Worm (Caenorhabditis elegans): ENCODE measurements around the gene Y64H9A.2.
A peak's percentile ranks its signal among the peaks of the same experiment; 100 is the strongest.

Y64H9A.2 gene

DNA sequence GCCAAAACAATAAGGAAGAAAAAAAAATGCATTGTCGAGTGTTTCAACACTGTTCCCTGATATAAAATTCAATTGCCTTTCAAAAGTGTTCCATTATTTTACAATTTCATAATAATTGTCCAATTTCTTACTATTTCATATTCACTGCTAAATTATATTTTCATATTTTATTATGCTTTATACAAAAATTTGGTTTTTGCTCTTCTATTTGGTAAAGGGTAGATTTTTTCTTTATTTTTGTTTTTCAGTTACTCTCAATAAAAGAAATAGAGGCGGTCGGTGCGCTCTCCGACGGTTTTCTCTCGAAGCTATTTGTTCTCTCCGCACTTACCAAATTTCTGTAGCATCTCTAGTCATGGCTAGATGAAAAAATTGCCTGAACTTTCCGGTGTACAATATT, 26.2 kb upstream of the Y64H9A.2 start, which contains the start of gene sek-3:
TSS of gene sek-3 (plus strand) at position 301 of the 400 bp plus-strand sequence.
- no peak for TF ChIP-seq daf-16 (GFP tag; optimal IDR thresholded peaks at IDR 0.05)
- no peak for TF ChIP-seq daf-16 (tag; optimal IDR thresholded peaks at IDR 0.05)
- no peak for TF ChIP-seq zip-2 (tag; optimal IDR thresholded peaks at IDR 0.05)
- TF ChIP-seq daf-8 (GFP tag; IDR thresholded peaks at IDR 0.05), result no peak
- TF ChIP-seq attf-4 (tag; optimal IDR thresholded peaks at IDR 0.05), result no peak
- no peak for TF ChIP-seq pha-4 (GFP tag; IDR thresholded peaks at IDR 0.05)
- no peak for TF ChIP-seq pha-4 (tag; optimal IDR thresholded peaks at IDR 0.05)
- TF ChIP-seq unc-62 (GFP tag; optimal IDR thresholded peaks at IDR 0.05 in 1 of 2), result no peak
- no peak for TF ChIP-seq unc-62 (tag; optimal IDR thresholded peaks at IDR 0.05)
- TF ChIP-seq ceh-32 (tag; optimal IDR thresholded peaks at IDR 0.05; ENCODE audit: poor library complexity), result no peak
- TF ChIP-seq unc-130 (GFP tag; optimal IDR thresholded peaks at IDR 0.05), result no peak
- TF ChIP-seq nhr-111 (GFP tag; optimal IDR thresholded peaks at IDR 0.05), result no peak
- no peak for TF ChIP-seq ZK337.2 (GFP tag; IDR thresholded peaks at IDR 0.05)
- no peak for TF ChIP-seq ceh-28 (tag; optimal IDR thresholded peaks at IDR 0.05)
- TF ChIP-seq sdz-12 (GFP tag; optimal IDR thresholded peaks at IDR 0.05), result no peak
- no peak for TF ChIP-seq zfp-3 (GFP tag; conservative IDR thresholded peaks at IDR 0.05)

ce11 chrX:5018062-5018653, 25.6 kb upstream of the Y64H9A.2 start:
- no peak for TF ChIP-seq ceh-44 (GFP tag; IDR thresholded peaks at IDR 0.05)
- TF ChIP-seq lin-38 (GFP tag; IDR thresholded peaks at IDR 0.05), result no peak
- TF ChIP-seq ceh-28 (tag; optimal IDR thresholded peaks at IDR 0.05), result peak; percentile 28
- no peak for TF ChIP-seq aly-2 (tag; optimal IDR thresholded peaks at IDR 0.05)
- TF ChIP-seq zag-1 (tag; optimal IDR thresholded peaks at IDR 0.05), result no peak
- TF ChIP-seq gei-8 (GFP tag; optimal IDR thresholded peaks at IDR 0.05), result no peak
- no peak for TF ChIP-seq ztf-11 (tag; optimal IDR thresholded peaks at IDR 0.05)
- TF ChIP-seq mdl-1 (tag; optimal IDR thresholded peaks at IDR 0.05), result no peak
- no peak for TF ChIP-seq nhr-76 (tag; optimal IDR thresholded peaks at IDR 0.05)
- no peak for TF ChIP-seq nhr-10 (tag; optimal IDR thresholded peaks at IDR 0.05)
- peak; percentile 47; the same call in 1 of the 2 replicates for TF ChIP-seq dmd-6 (GFP tag; IDR thresholded peaks at IDR 0.05)
- no peak for TF ChIP-seq lir-3 (tag; optimal IDR thresholded peaks at IDR 0.05)
- TF ChIP-seq D1046.2 (GFP tag; IDR thresholded peaks at IDR 0.05), result no peak
- no peak for TF ChIP-seq ZK337.2 (GFP tag; IDR thresholded peaks at IDR 0.05)
- TF ChIP-seq mep-1 (tag; optimal IDR thresholded peaks at IDR 0.05), result peak; percentile 40
- peak; percentile 2 for TF ChIP-seq hlh-30 (tag; optimal IDR thresholded peaks at IDR 0.05; ENCODE audit: insufficient read depth)
- TF ChIP-seq nhr-25 (tag; optimal IDR thresholded peaks at IDR 0.05; ENCODE audit: borderline replicate concordance, insufficient read depth), result no peak
- TF ChIP-seq snpc-1.2 (GFP tag; IDR thresholded peaks at IDR 0.05), result no peak
- no peak for TF ChIP-seq nhr-237 (tag; optimal IDR thresholded peaks at IDR 0.05)
- peak; percentile 23 for TF ChIP-seq nhr-11 (tag; optimal IDR thresholded peaks at IDR 0.05)
- no peak for TF ChIP-seq hif-1 (tag; optimal IDR thresholded peaks at IDR 0.05)
- peak; percentile 53 for TF ChIP-seq hlh-11 (tag; optimal IDR thresholded peaks at IDR 0.05)
- TF ChIP-seq nhr-102 (tag; optimal IDR thresholded peaks at IDR 0.05), result no peak
- no peak for TF ChIP-seq F37D6.2 (tag; optimal IDR thresholded peaks at IDR 0.05)
- peak; percentile 10 for TF ChIP-seq dpl-1 (GFP tag; optimal IDR thresholded peaks at IDR 0.05)
- no peak for TF ChIP-seq madf-5 (GFP tag; IDR thresholded peaks at IDR 0.05)
- no peak for TF ChIP-seq F10B5.3 (tag; optimal IDR thresholded peaks at IDR 0.05)
- no peak for TF ChIP-seq Y48G9A.11 (GFP tag; IDR thresholded peaks at IDR 0.05)
- peak; percentile 61 for TF ChIP-seq pqm-1 (tag; optimal IDR thresholded peaks at IDR 0.05)
- TF ChIP-seq nhr-77 (tag; optimal IDR thresholded peaks at IDR 0.05), result peak; percentile 19
- TF ChIP-seq mxl-3 (GFP tag; optimal IDR thresholded peaks at IDR 0.05), result peak; percentile 34
- TF ChIP-seq rbr-2 (tag; optimal IDR thresholded peaks at IDR 0.05), result peak; percentile 17
- TF ChIP-seq daf-16 (GFP tag; optimal IDR thresholded peaks at IDR 0.05), result no peak
- TF ChIP-seq daf-16 (tag; optimal IDR thresholded peaks at IDR 0.05), result peak; percentile 71
- TF ChIP-seq dve-1 (tag; optimal IDR thresholded peaks at IDR 0.05; ENCODE audit: insufficient read depth), result peak; percentile 42
- TF ChIP-seq ama-1 (optimal IDR thresholded peaks at IDR 0.05), result no peak
- TF ChIP-seq set-16 (GFP tag; IDR thresholded peaks at IDR 0.05), result no peak
- peak; percentile 30 for TF ChIP-seq lin-13 (GFP tag; optimal IDR thresholded peaks at IDR 0.05)
